Worm (Caenorhabditis elegans) whole organism, L2 larva: ENCODE measurements around the gene msp-49.

Source experiments
- C34F6.9 ChIP-seq: fragments of 150-350 bp; optimal IDR thresholded peaks from 2 replicates; lab custom pipeline; 2014; ENCODE audit warnings: missing biosample characterization, missing genetic modification characterization
- F13H6.1 ChIP-seq: sonication (generic microtip); optimal IDR thresholded peaks from 2 replicates; lab custom pipeline; 2016; ENCODE audit warnings: missing genetic modification characterization, missing compliant biosample characterization
- R02D3.7 ChIP-seq: fragments of 150-350 bp; optimal IDR thresholded peaks from 2 replicates; lab custom pipeline; 2014; ENCODE audit warnings: missing biosample characterization, missing genetic modification characterization
- Y55F3AM.14 ChIP-seq: fragments of 200-800 bp; sonication (Bioruptor generic); optimal IDR thresholded peaks from 2 replicates; lab custom pipeline; 2018; ENCODE audit warnings: mild to moderate bottlenecking, missing genetic modification characterization, missing compliant biosample characterization
- ZK546.5 ChIP-seq: sonication (generic microtip); optimal IDR thresholded peaks from 2 replicates; lab custom pipeline; 2017; ENCODE audit warnings: missing biosample characterization, missing genetic modification characterization
- alr-1 ChIP-seq: fragments of 150-350 bp; optimal IDR thresholded peaks from 2 replicates; lab custom pipeline; 2014; ENCODE audit warnings: missing biosample characterization, missing genetic modification characterization
- aly-2 ChIP-seq: fragments of 150-350 bp; optimal IDR thresholded peaks from 2 replicates; lab custom pipeline; 2014; ENCODE audit warnings: missing biosample characterization, missing genetic modification characterization
- ama-1 ChIP-seq: fragments of 150-350 bp; optimal IDR thresholded peaks from 2 replicates; lab custom pipeline; 2018; ENCODE audit warnings: inconsistent platforms
- blmp-1 ChIP-seq: sonication (generic microtip); optimal IDR thresholded peaks from 2 replicates; lab custom pipeline; 2017; ENCODE audit warnings: missing genetic modification characterization, mild to moderate bottlenecking, missing compliant biosample characterization, antibody characterized with exemption, moderate library complexity; ENCODE audit not compliant: insufficient read depth
- ceh-16 ChIP-seq: fragments of 150-350 bp; optimal IDR thresholded peaks from 2 replicates; lab custom pipeline; 2014; ENCODE audit warnings: missing biosample characterization, missing genetic modification characterization
- ceh-82 ChIP-seq: fragments of 150-350 bp; optimal IDR thresholded peaks from 2 replicates; lab custom pipeline; 2014; ENCODE audit warnings: missing biosample characterization, missing genetic modification characterization
- crh-2 ChIP-seq: sonication (generic microtip); optimal IDR thresholded peaks from 2 replicates; lab custom pipeline; 2017; ENCODE audit warnings: missing biosample characterization, missing genetic modification characterization
- dmd-4 ChIP-seq: sonication (generic microtip); optimal IDR thresholded peaks from 2 replicates; lab custom pipeline; 2017; ENCODE audit warnings: missing biosample characterization, missing genetic modification characterization
- egl-27 ChIP-seq: sonication (generic microtip); optimal IDR thresholded peaks from 3 replicates; lab custom pipeline; 2017; ENCODE audit warnings: missing biosample characterization, missing genetic modification reagents, missing genetic modification characterization
- elt-1 ChIP-seq: fragments of 150-350 bp; optimal IDR thresholded peaks from 2 replicates; lab custom pipeline; 2014; ENCODE audit warnings: missing biosample characterization, missing genetic modification characterization
- elt-3 ChIP-seq: sonication (generic microtip); optimal IDR thresholded peaks from 2 replicates; lab custom pipeline; 2017; ENCODE audit warnings: missing biosample characterization, missing genetic modification characterization
- fos-1 ChIP-seq: fragments of 150-350 bp; optimal IDR thresholded peaks from 2 replicates; lab custom pipeline; 2014; ENCODE audit warnings: missing biosample characterization, missing genetic modification characterization
- gmeb-1 ChIP-seq: fragments of 150-350 bp; optimal IDR thresholded peaks from 2 replicates; lab custom pipeline; 2014; ENCODE audit warnings: missing biosample characterization, missing genetic modification characterization
- lin-13 ChIP-seq: fragments of 150-350 bp; optimal IDR thresholded peaks from 2 replicates; lab custom pipeline; 2014; ENCODE audit warnings: missing biosample characterization, missing genetic modification reagents, missing genetic modification characterization
- lin-39 ChIP-seq: fragments of 150-350 bp; optimal IDR thresholded peaks from 2 replicates; lab custom pipeline; 2014; ENCODE audit warnings: missing biosample characterization, missing genetic modification reagents, missing genetic modification characterization
- mab-5 ChIP-seq: fragments of 150-350 bp; optimal IDR thresholded peaks from 2 replicates; lab custom pipeline; 2014; ENCODE audit warnings: missing biosample characterization, missing genetic modification characterization
- mdl-1 ChIP-seq, 2 experiments: fragments of 150-350 bp in 1 of 2; sonication (generic microtip) in 1 of 2; optimal IDR thresholded peaks; 2 replicates each; lab custom pipeline; 2017; ENCODE audit warnings: missing biosample characterization in 2 of 2, missing genetic modification characterization in 2 of 2
- nhr-10 ChIP-seq: sonication (generic microtip); optimal IDR thresholded peaks from 2 replicates; lab custom pipeline; 2017; ENCODE audit warnings: missing biosample characterization, missing genetic modification characterization
- nhr-11 ChIP-seq: fragments of 150-350 bp; optimal IDR thresholded peaks from 2 replicates; lab custom pipeline; 2014; ENCODE audit warnings: missing biosample characterization, missing genetic modification characterization
- nhr-12 ChIP-seq: fragments of 150-350 bp; optimal IDR thresholded peaks from 2 replicates; lab custom pipeline; 2014; ENCODE audit warnings: missing biosample characterization, missing genetic modification characterization
- nhr-129 ChIP-seq: fragments of 150-350 bp; optimal IDR thresholded peaks from 2 replicates; lab custom pipeline; 2014; ENCODE audit warnings: missing biosample characterization, missing genetic modification characterization
- nhr-237 ChIP-seq: fragments of 150-350 bp; optimal IDR thresholded peaks from 2 replicates; lab custom pipeline; 2014; ENCODE audit warnings: missing biosample characterization, missing genetic modification characterization
- nhr-25 ChIP-seq: fragments of 150-350 bp; sonication (generic microtip); optimal IDR thresholded peaks from 3 replicates; lab custom pipeline; 2014; ENCODE audit warnings: missing biosample characterization, missing genetic modification characterization
- nhr-6 ChIP-seq: fragments of 150-350 bp; optimal IDR thresholded peaks from 2 replicates; lab custom pipeline; 2014; ENCODE audit warnings: missing biosample characterization, missing genetic modification characterization
- nhr-77 ChIP-seq: fragments of 150-350 bp; optimal IDR thresholded peaks from 2 replicates; lab custom pipeline; 2014; ENCODE audit warnings: missing biosample characterization, missing genetic modification characterization
- peb-1 ChIP-seq: fragments of 150-350 bp; optimal IDR thresholded peaks from 2 replicates; lab custom pipeline; 2014; ENCODE audit warnings: missing biosample characterization, missing genetic modification characterization
- sem-4 ChIP-seq: fragments of 150-350 bp; optimal IDR thresholded peaks from 2 replicates; lab custom pipeline; 2014; ENCODE audit warnings: missing biosample characterization, missing genetic modification reagents, missing genetic modification characterization
- skn-1 ChIP-seq: sonication (generic microtip); optimal IDR thresholded peaks from 2 replicates; lab custom pipeline; 2017; ENCODE audit warnings: missing biosample characterization, missing genetic modification characterization
- sma-3 ChIP-seq: sonication (generic microtip); optimal IDR thresholded peaks from 2 replicates; lab custom pipeline; 2016; ENCODE audit warnings: missing genetic modification reagents, missing genetic modification characterization, missing compliant biosample characterization
- sma-9 ChIP-seq, 2 experiments: fragments of 150-350 bp in 1 of 2; sonication (generic microtip) in 1 of 2; optimal IDR thresholded peaks; 2 replicates each; lab custom pipeline; 2014 to 2016; ENCODE audit warnings: missing genetic modification characterization in 2 of 2, mild to moderate bottlenecking in 1 of 2, missing biosample characterization in 1 of 2, missing compliant biosample characterization in 1 of 2, missing genetic modification reagents in 1 of 2, moderate library complexity in 1 of 2
- snpc-4 ChIP-seq: fragments of 150-350 bp; optimal IDR thresholded peaks from 2 replicates; lab custom pipeline; 2014; ENCODE audit warnings: missing biosample characterization, missing genetic modification characterization
- unc-39 ChIP-seq: fragments of 150-350 bp; optimal IDR thresholded peaks from 2 replicates; lab custom pipeline; 2014; ENCODE audit warnings: missing biosample characterization, missing genetic modification characterization
- unc-55 ChIP-seq: fragments of 150-350 bp; sonication (generic microtip); optimal IDR thresholded peaks from 3 replicates; lab custom pipeline; 2014; ENCODE audit warnings: missing biosample characterization, missing genetic modification reagents, missing genetic modification characterization
- unc-62 ChIP-seq: fragments of 150-350 bp; optimal IDR thresholded peaks from 2 replicates; lab custom pipeline; 2014; ENCODE audit warnings: missing biosample characterization, missing genetic modification reagents, missing genetic modification characterization
- zag-1 ChIP-seq: fragments of 150-350 bp; optimal IDR thresholded peaks from 2 replicates; lab custom pipeline; 2014; ENCODE audit warnings: missing biosample characterization, missing genetic modification characterization
- ztf-1 ChIP-seq: fragments of 200-800 bp; sonication (Bioruptor generic); conservative IDR thresholded peaks from 2 replicates; pipeline ENCODE4 v1.3.6; 2022; ENCODE audit warnings: missing genetic modification characterization, missing compliant biosample characterization
- ztf-11 ChIP-seq: sonication (generic microtip); optimal IDR thresholded peaks from 2 replicates; lab custom pipeline; 2017; ENCODE audit warnings: missing biosample characterization, missing genetic modification characterization
- ztf-4 ChIP-seq: fragments of 150-350 bp; optimal IDR thresholded peaks from 2 replicates; lab custom pipeline; 2014; ENCODE audit warnings: missing biosample characterization, missing genetic modification characterization

Gene msp-49

ce11 chrII:5176934-5177333 is 17.2 kb upstream of the msp-49 start:
- no peak for TF ChIP-seq skn-1
- no peak for TF ChIP-seq nhr-77 (tag; lab: Kevin White, UChicago)
- TF ChIP-seq C34F6.9 (tag; lab: Kevin White, UChicago): no peak
- TF ChIP-seq sma-3: no peak
- TF ChIP-seq F13H6.1 (tag; lab: Kevin White, UChicago): no peak
- TF ChIP-seq snpc-4: no peak
- TF ChIP-seq mdl-1 (tag; optimal IDR thresholded peaks at IDR 0.05; lab: Kevin White, UChicago): no peak
- no peak for TF ChIP-seq ztf-1 (GFP tag; lab: Robert Waterston, UW)
- no peak for TF ChIP-seq ZK546.5 (tag; lab: Kevin White, UChicago)
- TF ChIP-seq lin-13 (GFP tag; lab: Kevin White, UChicago): no peak
- no peak for TF ChIP-seq peb-1 (tag; lab: Kevin White, UChicago)
- TF ChIP-seq nhr-11 (tag; lab: Kevin White, UChicago): no peak
- TF ChIP-seq crh-2: no peak
- no peak for TF ChIP-seq unc-55

ce11 chrII:5177902-5178301 is 16.3 kb upstream of the msp-49 start, which contains the start of gene C27D6.12:
Gene C27D6.12, minus strand, starts transcription at chrII:5178002.
- TF ChIP-seq snpc-4 (no peak), gmeb-1 (tag; lab: Kevin White, UChicago) (no peak), crh-2 (no peak), unc-39 (tag; lab: Kevin White, UChicago) (no peak), nhr-6 (tag; lab: Kevin White, UChicago) (no peak), ztf-11 (tag; lab: Kevin White, UChicago) (no peak), ztf-1 (GFP tag; lab: Robert Waterston, UW) (no peak), sma-9 (GFP tag; optimal IDR thresholded peaks at IDR 0.05; lab: Kevin White, UChicago) (no peak), sma-9 (tag; optimal IDR thresholded peaks at IDR 0.05; lab: Kevin White, UChicago) (no peak), elt-1 (tag; lab: Kevin White, UChicago) (no peak)

- TF ChIP-seq lin-13 (GFP tag; lab: Kevin White, UChicago) (no peak), fos-1 (tag; lab: Kevin White, UChicago) (no peak), ama-1 (lab: Kevin White, UChicago) (peak; percentile 23), ZK546.5 (tag; lab: Kevin White, UChicago) (no peak), ztf-4 (no peak), nhr-25 (tag; lab: Kevin White, UChicago) (no peak), ztf-11 (tag; lab: Kevin White, UChicago) (no peak), sma-3 (no peak)
These were observed 15.6 kb upstream of the msp-49 start for ce11 chrII:5178609-5179008.

- TF ChIP-seq egl-27 (tag; lab: Kevin White, UChicago) (no peak), zag-1 (tag; lab: Kevin White, UChicago) (no peak), unc-39 (tag; lab: Kevin White, UChicago) (no peak), sma-3 (no peak), nhr-129 (tag; lab: Kevin White, UChicago) (no peak), ceh-16 (tag; lab: Kevin White, UChicago) (no peak), ama-1 (lab: Kevin White, UChicago) (no peak), mab-5 (no peak), C34F6.9 (tag; lab: Kevin White, UChicago) (no peak), elt-3 (no peak), ztf-4 (no peak), nhr-10 (tag; lab: Kevin White, UChicago) (no peak)
These were observed 13.9 kb upstream of the msp-49 start for ce11 chrII:5180272-5180671.

- TF ChIP-seq unc-39 (tag; lab: Kevin White, UChicago): no peak
- TF ChIP-seq nhr-77 (tag; lab: Kevin White, UChicago): no peak
- TF ChIP-seq snpc-4: peak; percentile 62
- TF ChIP-seq skn-1: no peak
- TF ChIP-seq alr-1 (tag; lab: Kevin White, UChicago): no peak
- no peak for TF ChIP-seq lin-39 (tag; lab: Kevin White, UChicago)
- TF ChIP-seq nhr-237 (tag; lab: Kevin White, UChicago): no peak
- TF ChIP-seq fos-1 (tag; lab: Kevin White, UChicago): peak; percentile 48
- no peak for TF ChIP-seq unc-62 (GFP tag; lab: Kevin White, UChicago)
- no peak for TF ChIP-seq crh-2
- TF ChIP-seq zag-1 (tag; lab: Kevin White, UChicago): peak; percentile 71
- TF ChIP-seq gmeb-1 (tag; lab: Kevin White, UChicago): no peak
- peak; percentile 75 to 85 for TF ChIP-seq mdl-1 (tag; optimal IDR thresholded peaks at IDR 0.05; lab: Kevin White, UChicago)
- TF ChIP-seq aly-2 (tag; lab: Kevin White, UChicago): no peak
- peak; percentile 69 for TF ChIP-seq Y55F3AM.14
- peak; percentile 22 for TF ChIP-seq sma-3
- TF ChIP-seq sma-9 (GFP tag; optimal IDR thresholded peaks at IDR 0.05; lab: Kevin White, UChicago): peak; percentile 79
- TF ChIP-seq sma-9 (tag; optimal IDR thresholded peaks at IDR 0.05; lab: Kevin White, UChicago): no peak
- no peak for TF ChIP-seq dmd-4 (tag; lab: Kevin White, UChicago)
- peak; percentile 80 for TF ChIP-seq F13H6.1 (tag; lab: Kevin White, UChicago)
- TF ChIP-seq elt-3: no peak
- peak; percentile 74 for TF ChIP-seq blmp-1
- TF ChIP-seq mab-5: no peak
- TF ChIP-seq nhr-11 (tag; lab: Kevin White, UChicago): no peak
- no peak for TF ChIP-seq elt-1 (tag; lab: Kevin White, UChicago)
- TF ChIP-seq R02D3.7 (tag; lab: Kevin White, UChicago): no peak
- TF ChIP-seq nhr-12 (tag; lab: Kevin White, UChicago): no peak
- peak; percentile 61 for TF ChIP-seq unc-55
- TF ChIP-seq sem-4 (tag; lab: Kevin White, UChicago): peak; percentile 56
- TF ChIP-seq ceh-82 (tag; lab: Kevin White, UChicago): no peak
- no peak for TF ChIP-seq ama-1 (lab: Kevin White, UChicago)
These were observed 12.7 kb upstream of the msp-49 start for ce11 chrII:5181497-5181896.
